Worm (Caenorhabditis elegans) whole organism, young adult: ENCODE measurements around the gene srd-11.

Experiments used
- B0035.1 ChIP-seq: sonication (generic microtip); optimal IDR thresholded peaks from 2 replicates; lab custom pipeline; 2016; ENCODE audit warnings: missing genetic modification characterization, mild to moderate bottlenecking, missing compliant biosample characterization, missing genotype, missing genetic modification reagents
- C06A6.2 ChIP-seq: fragments of 200-800 bp; sonication (Bioruptor generic); conservative IDR thresholded peaks from 2 replicates; pipeline ENCODE4 v1.3.6; 2022; ENCODE audit warnings: missing genetic modification characterization, missing compliant biosample characterization
- D2030.7 ChIP-seq: fragments of 200-800 bp; sonication (Bioruptor generic); IDR thresholded peaks from 2 replicates; pipeline ENCODE4 v1.3.6; 2022; ENCODE audit warnings: missing genetic modification reagents, missing genetic modification characterization, missing compliant biosample characterization
- F39B2.1 ChIP-seq: fragments of 200-800 bp; sonication (Bioruptor generic); IDR thresholded peaks from 2 replicates; pipeline ENCODE4 v1.3.6; 2022; ENCODE audit warnings: missing genetic modification reagents, missing genetic modification characterization, missing compliant biosample characterization
- K12H6.12 ChIP-seq: fragments of 200-800 bp; sonication (Bioruptor generic); optimal IDR thresholded peaks from 2 replicates; lab custom pipeline; 2018; ENCODE audit warnings: mild to moderate bottlenecking, missing genetic modification characterization, missing compliant biosample characterization
- Y53F4B.3 ChIP-seq: fragments of 200-800 bp; sonication (Bioruptor generic); IDR thresholded peaks from 2 replicates; pipeline ENCODE4 v1.3.6; 2022; ENCODE audit warnings: missing genetic modification reagents, missing genetic modification characterization, missing compliant biosample characterization
- Y79H2A.3 ChIP-seq: fragments of 200-800 bp; sonication (Bioruptor generic); conservative IDR thresholded peaks from 2 replicates; pipeline ENCODE4 v1.3.6; 2022; ENCODE audit warnings: missing genetic modification reagents, missing genetic modification characterization, missing compliant biosample characterization
- Y95B8A.8 ChIP-seq: fragments of 200-800 bp; sonication (Bioruptor generic); IDR thresholded peaks from 2 replicates; pipeline ENCODE4 v1.3.6; 2022; ENCODE audit warnings: missing genetic modification reagents, missing genetic modification characterization, missing compliant biosample characterization
- ZK185.1 ChIP-seq: sonication (generic microtip); optimal IDR thresholded peaks from 2 replicates; lab custom pipeline; 2016; ENCODE audit warnings: mild to moderate bottlenecking, missing genetic modification characterization, missing compliant biosample characterization; ENCODE audit not compliant: poor library complexity, severe bottlenecking
- attf-5 ChIP-seq: fragments of 200-800 bp; sonication (Bioruptor generic); optimal IDR thresholded peaks from 2 replicates; lab custom pipeline; 2018; ENCODE audit warnings: mild to moderate bottlenecking, missing genetic modification characterization, missing compliant biosample characterization
- attf-6 ChIP-seq: fragments of 200-800 bp; sonication (Bioruptor generic); IDR thresholded peaks from 2 replicates; pipeline ENCODE4 v1.3.6; 2022; ENCODE audit warnings: missing genetic modification reagents, missing genetic modification characterization, missing compliant biosample characterization
- bed-2 ChIP-seq: fragments of 200-800 bp; sonication (Bioruptor generic); IDR thresholded peaks from 2 replicates; pipeline ENCODE4 v1.3.6; 2022; ENCODE audit warnings: missing genetic modification reagents, missing genetic modification characterization, missing compliant biosample characterization
- cebp-2 ChIP-seq: fragments of 200-800 bp; sonication (Bioruptor generic); IDR thresholded peaks from 2 replicates; pipeline ENCODE4 v1.3.6; 2022; ENCODE audit warnings: missing genetic modification characterization, missing compliant biosample characterization
- ceh-27 ChIP-seq: fragments of 200-800 bp; sonication (Bioruptor generic); optimal IDR thresholded peaks from 2 replicates; lab custom pipeline; 2018; ENCODE audit warnings: mild to moderate bottlenecking, missing genetic modification characterization, moderate library complexity, missing compliant biosample characterization
- ceh-58 ChIP-seq: fragments of 200-800 bp; sonication (Bioruptor generic); IDR thresholded peaks from 2 replicates; pipeline ENCODE4 v1.3.6; 2022; ENCODE audit warnings: missing genetic modification characterization, missing compliant biosample characterization
- ceh-79 ChIP-seq: sonication (generic microtip); optimal IDR thresholded peaks from 2 replicates; lab custom pipeline; 2017; ENCODE audit warnings: mild to moderate bottlenecking, missing genetic modification characterization, missing compliant biosample characterization
- chd-7 ChIP-seq: sonication (generic microtip); optimal IDR thresholded peaks from 2 replicates; lab custom pipeline; 2016; ENCODE audit warnings: mild to moderate bottlenecking, missing genetic modification characterization, moderate library complexity, missing compliant biosample characterization
- die-1 ChIP-seq: sonication (generic microtip); optimal IDR thresholded peaks from 2 replicates; lab custom pipeline; 2016; ENCODE audit warnings: missing genotype, mild to moderate bottlenecking, missing genetic modification characterization, missing compliant biosample characterization
- dox-1 ChIP-seq: fragments of 200-800 bp; sonication (Bioruptor generic); IDR thresholded peaks from 2 replicates; pipeline ENCODE4 v1.3.6; 2022; ENCODE audit warnings: missing genetic modification reagents, missing genetic modification characterization, missing compliant biosample characterization
- dpff-1 ChIP-seq: sonication (generic microtip); optimal IDR thresholded peaks from 2 replicates; lab custom pipeline; 2017; ENCODE audit warnings: mild to moderate bottlenecking, missing genetic modification characterization, missing compliant biosample characterization
- efl-1 ChIP-seq: fragments of 150-350 bp; optimal IDR thresholded peaks from 2 replicates; lab custom pipeline; 2014; ENCODE audit warnings: missing biosample characterization, missing genetic modification reagents, missing genetic modification characterization
- egl-18 ChIP-seq: fragments of 200-800 bp; sonication (Bioruptor generic); IDR thresholded peaks from 2 replicates; pipeline ENCODE4 v1.3.6; 2022; ENCODE audit warnings: missing genetic modification reagents, missing genetic modification characterization, missing compliant biosample characterization
- ekl-4 ChIP-seq: fragments of 200-800 bp; sonication (Bioruptor generic); IDR thresholded peaks from 2 replicates; pipeline ENCODE4 v1.3.6; 2022; ENCODE audit warnings: missing genetic modification reagents, missing genetic modification characterization, missing compliant biosample characterization
- ets-4 ChIP-seq: fragments of 200-800 bp; sonication (Bioruptor generic); optimal IDR thresholded peaks from 2 replicates; lab custom pipeline; 2018; ENCODE audit warnings: mild to moderate bottlenecking, missing genetic modification characterization, missing compliant biosample characterization
- hlh-26 ChIP-seq: fragments of 200-800 bp; sonication (Bioruptor generic); conservative IDR thresholded peaks from 2 replicates; pipeline ENCODE4 v1.3.6; 2022; ENCODE audit warnings: missing genetic modification reagents, missing genetic modification characterization, missing compliant biosample characterization
- hsf-1 ChIP-seq: fragments of 200-800 bp; sonication (Bioruptor generic); IDR thresholded peaks from 2 replicates; pipeline ENCODE4 v1.3.6; 2022; ENCODE audit warnings: missing genetic modification reagents, missing genetic modification characterization, missing compliant biosample characterization
- let-526 ChIP-seq: fragments of 200-800 bp; sonication (Bioruptor generic); IDR thresholded peaks from 2 replicates; pipeline ENCODE4 v1.3.6; 2022; ENCODE audit warnings: missing genetic modification reagents, missing genetic modification characterization, missing compliant biosample characterization
- let-607 ChIP-seq, 2 experiments: fragments of 200-800 bp in 1 of 2; sonication (Bioruptor generic) in 1 of 2; sonication (generic microtip) in 1 of 2; optimal IDR thresholded peaks; 2 replicates each; lab custom pipeline; 2016 to 2018; ENCODE audit warnings: mild to moderate bottlenecking in 2 of 2, missing compliant biosample characterization in 2 of 2, missing genetic modification characterization in 2 of 2, moderate library complexity in 2 of 2, missing genotype in 1 of 2
- lin-26 ChIP-seq: fragments of 200-800 bp; sonication (Bioruptor generic); IDR thresholded peaks from 2 replicates; pipeline ENCODE4 v1.3.6; 2022; ENCODE audit warnings: missing genetic modification reagents, missing genetic modification characterization, missing compliant biosample characterization
- lin-54 ChIP-seq: fragments of 200-800 bp; sonication (Bioruptor generic); optimal IDR thresholded peaks from 2 replicates; lab custom pipeline; 2018; ENCODE audit warnings: mild to moderate bottlenecking, missing genetic modification characterization, missing compliant biosample characterization
- lir-1 ChIP-seq: fragments of 200-800 bp; sonication (Bioruptor generic); conservative IDR thresholded peaks from 2 replicates; pipeline ENCODE4 v1.3.6; 2022; ENCODE audit warnings: missing genetic modification reagents, missing genetic modification characterization, missing compliant biosample characterization
- lsl-1 ChIP-seq: fragments of 200-800 bp; sonication (Bioruptor generic); optimal IDR thresholded peaks from 2 replicates; lab custom pipeline; 2018; ENCODE audit warnings: mild to moderate bottlenecking, missing genetic modification characterization, moderate library complexity, missing compliant biosample characterization
- lsy-27 ChIP-seq: sonication (generic microtip); optimal IDR thresholded peaks from 2 replicates; lab custom pipeline; 2017; ENCODE audit warnings: missing genetic modification characterization, mild to moderate bottlenecking, missing compliant biosample characterization, antibody characterized with exemption, missing genotype, borderline replicate concordance; ENCODE audit not compliant: insufficient read depth
- madf-10 ChIP-seq: sonication (generic microtip); optimal IDR thresholded peaks from 2 replicates; lab custom pipeline; 2016; ENCODE audit warnings: mild to moderate bottlenecking, missing genetic modification characterization, missing compliant biosample characterization
- madf-6 ChIP-seq: fragments of 200-800 bp; sonication (Bioruptor generic); IDR thresholded peaks from 2 replicates; pipeline ENCODE4 v1.3.6; 2022; ENCODE audit warnings: missing genetic modification reagents, missing genetic modification characterization, missing compliant biosample characterization
- mel-28 ChIP-seq: sonication (generic microtip); optimal IDR thresholded peaks from 2 replicates; lab custom pipeline; 2016; ENCODE audit warnings: borderline replicate concordance, mild to moderate bottlenecking, missing genetic modification characterization, missing compliant biosample characterization
- mxl-1 ChIP-seq: sonication (generic microtip); optimal IDR thresholded peaks from 2 replicates; lab custom pipeline; 2016; ENCODE audit warnings: missing genetic modification characterization, missing compliant biosample characterization
- nfya-1 ChIP-seq: sonication (generic microtip); optimal IDR thresholded peaks from 2 replicates; lab custom pipeline; 2017; ENCODE audit warnings: antibody characterized with exemption, missing compliant biosample characterization, missing genetic modification characterization, borderline replicate concordance; ENCODE audit not compliant: insufficient read depth
- nhr-80 ChIP-seq: sonication (generic microtip); optimal IDR thresholded peaks from 2 replicates; lab custom pipeline; 2016; ENCODE audit warnings: missing genetic modification characterization, missing compliant biosample characterization
- nhr-90 ChIP-seq: sonication (generic microtip); optimal IDR thresholded peaks from 2 replicates; lab custom pipeline; 2016; ENCODE audit warnings: missing genotype, mild to moderate bottlenecking, missing genetic modification characterization, missing compliant biosample characterization
- rcor-1 ChIP-seq: fragments of 200-800 bp; sonication (Bioruptor generic); IDR thresholded peaks from 2 replicates; pipeline ENCODE4 v1.3.6; 2022; ENCODE audit warnings: missing genetic modification reagents, missing genetic modification characterization, missing compliant biosample characterization
- rec-8 ChIP-seq, 2 experiments: sonication (generic microtip); optimal IDR thresholded peaks; 2 replicates each; lab custom pipeline; 2016; ENCODE audit warnings: mild to moderate bottlenecking in 2 of 2, missing genetic modification characterization in 2 of 2, missing genetic modification reagents in 2 of 2, missing genotype in 2 of 2, missing biosample characterization in 1 of 2, missing compliant biosample characterization in 1 of 2, moderate library complexity in 1 of 2
- repo-1 ChIP-seq: sonication (generic microtip); optimal IDR thresholded peaks from 2 replicates; lab custom pipeline; 2017; ENCODE audit warnings: mild to moderate bottlenecking, missing genetic modification characterization, missing compliant biosample characterization
- tbp1 ChIP-seq: fragments of 200-800 bp; sonication (Bioruptor generic); optimal IDR thresholded peaks from 2 replicates; lab custom pipeline; 2018; ENCODE audit warnings: mild to moderate bottlenecking, missing genetic modification characterization, missing compliant biosample characterization
- tlf-1 ChIP-seq: fragments of 200-800 bp; sonication (Bioruptor generic); optimal IDR thresholded peaks from 2 replicates; lab custom pipeline; 2018; ENCODE audit warnings: mild to moderate bottlenecking, missing genetic modification characterization, missing compliant biosample characterization
- unc-62 ChIP-seq: fragments of 150-350 bp; optimal IDR thresholded peaks from 2 replicates; lab custom pipeline; 2014; ENCODE audit warnings: missing biosample characterization, missing genetic modification reagents, missing genetic modification characterization
- zfh-2 ChIP-seq: fragments of 200-800 bp; sonication (Bioruptor generic); conservative IDR thresholded peaks from 2 replicates; pipeline ENCODE4 v1.3.6; 2022; ENCODE audit warnings: missing genetic modification reagents, missing genetic modification characterization, missing compliant biosample characterization
- zim-3 ChIP-seq: sonication (generic microtip); optimal IDR thresholded peaks from 2 replicates; lab custom pipeline; 2017; ENCODE audit warnings: mild to moderate bottlenecking, missing genetic modification characterization, moderate library complexity, missing compliant biosample characterization
- ztf-26 ChIP-seq: sonication (generic microtip); optimal IDR thresholded peaks from 2 replicates; lab custom pipeline; 2017; ENCODE audit warnings: missing genetic modification characterization, missing compliant biosample characterization

srd-11 gene

ce11 chrV:13658577-13658976 is 38.9 kb upstream of the srd-11 start (continued):
- TF ChIP-seq zfh-2 (GFP tag; lab: Robert Waterston, UW), result peak; percentile 61; the same call in 1 of the 2 replicates
- no peak for TF ChIP-seq unc-62 (GFP tag; lab: Kevin White, UChicago)
- peak; percentile 67 for TF ChIP-seq ZK185.1 (tag; lab: Kevin White, UChicago)
- peak; percentile 80 for TF ChIP-seq dox-1 (GFP tag; lab: Robert Waterston, UW)
- no peak for TF ChIP-seq mxl-1 (tag; lab: Kevin White, UChicago)
- peak; percentile 71 for TF ChIP-seq die-1
- TF ChIP-seq ekl-4 (GFP tag; lab: Robert Waterston, UW), result peak; percentile 66
- TF ChIP-seq ceh-79 (tag; lab: Kevin White, UChicago), result no peak
- no peak for TF ChIP-seq Y79H2A.3 (GFP tag; lab: Robert Waterston, UW)
- no peak for TF ChIP-seq lsy-27 (tag; lab: Kevin White, UChicago)
- TF ChIP-seq let-607 (tag; optimal IDR thresholded peaks at IDR 0.05; lab: Kevin White, UChicago), result peak; percentile 79 to 82
- peak; percentile 96 for TF ChIP-seq ztf-26 (tag; lab: Kevin White, UChicago)
- TF ChIP-seq mel-28 (tag; lab: Kevin White, UChicago), result no peak
- TF ChIP-seq bed-2 (GFP tag; lab: Robert Waterston, UW), result no peak
- TF ChIP-seq ets-4, result no peak
- TF ChIP-seq egl-18, result no peak
- TF ChIP-seq Y53F4B.3 (GFP tag; lab: Robert Waterston, UW), result no peak
- no peak for TF ChIP-seq hlh-26 (GFP tag; lab: Robert Waterston, UW)
- peak; percentile 61 for TF ChIP-seq tbp1 (GFP tag; lab: Kevin White, UChicago)
- peak; percentile 70 for TF ChIP-seq repo-1 (tag; lab: Kevin White, UChicago)
- TF ChIP-seq nhr-80 (tag; lab: Kevin White, UChicago), result peak; percentile 88
- peak; percentile 84 for TF ChIP-seq K12H6.12
- peak; percentile 97 for TF ChIP-seq chd-7
- peak; percentile 18 for TF ChIP-seq ceh-27 (GFP tag; lab: Kevin White, UChicago)
- no peak for TF ChIP-seq zim-3 (tag; lab: Kevin White, UChicago)
- TF ChIP-seq lin-26, result peak; percentile 79
- no peak for TF ChIP-seq D2030.7
- peak; percentile 89 for TF ChIP-seq tlf-1 (GFP tag; lab: Kevin White, UChicago)
- TF ChIP-seq lin-54 (GFP tag; lab: Kevin White, UChicago), result peak; percentile 66
- TF ChIP-seq madf-10, result peak; percentile 56
- TF ChIP-seq attf-5 (GFP tag; lab: Kevin White, UChicago), result peak; percentile 78
- TF ChIP-seq dpff-1 (tag; lab: Kevin White, UChicago), result no peak
- TF ChIP-seq rec-8 (tag; optimal IDR thresholded peaks at IDR 0.05; lab: Kevin White, UChicago), result no peak
- TF ChIP-seq Y95B8A.8 (GFP tag; lab: Robert Waterston, UW), result peak; percentile 76
- peak; percentile 81; the same call in 1 of the 2 replicates for TF ChIP-seq lir-1 (GFP tag; lab: Robert Waterston, UW)
- peak; percentile 75 for TF ChIP-seq nhr-90 (tag; lab: Kevin White, UChicago)
- no peak for TF ChIP-seq hsf-1 (GFP tag; lab: Robert Waterston, UW)
- no peak for TF ChIP-seq F39B2.1 (GFP tag; lab: Robert Waterston, UW)
- no peak for TF ChIP-seq nfya-1 (tag; lab: Kevin White, UChicago)
- no peak for TF ChIP-seq B0035.1 (tag; lab: Kevin White, UChicago)
- peak; percentile 87 for TF ChIP-seq C06A6.2
- peak; percentile 59 for TF ChIP-seq rcor-1
- TF ChIP-seq cebp-2 (GFP tag; lab: Robert Waterston, UW), result no peak
- TF ChIP-seq ceh-58, result no peak
- no peak for TF ChIP-seq efl-1 (GFP tag; lab: Kevin White, UChicago)
- peak; percentile 37; the same call in 1 of the 2 replicates for TF ChIP-seq madf-6 (GFP tag; lab: Robert Waterston, UW)
- TF ChIP-seq lsl-1 (GFP tag; lab: Kevin White, UChicago), result no peak
- peak; percentile 94 for TF ChIP-seq let-526 (GFP tag; lab: Robert Waterston, UW)
- TF ChIP-seq attf-6 (GFP tag; lab: Robert Waterston, UW), result no peak
